Fruit fly (Drosophila melanogaster) whole organism, embryonic: ENCODE data around the gene RpL36.
A peak's percentile ranks its signal among the peaks of the same experiment; 100 is the strongest.

Source experiments
- Aef1 ChIP-seq: fragments of 200-800 bp; sonication (Bioruptor generic); IDR thresholded peaks from 3 replicates; pipeline ENCODE4 v1.3.6; 2022; ENCODE audit warnings: missing biosample characterization, missing genetic modification characterization
- B-H1 ChIP-seq: fragments of 200-800 bp; sonication (Bioruptor generic); IDR thresholded peaks from 3 replicates; pipeline ENCODE4 v1.3.6; 2022; ENCODE audit warnings: missing biosample characterization, missing genetic modification characterization
- CG10274 ChIP-seq: fragments of 200-800 bp; sonication (Bioruptor generic); optimal IDR thresholded peaks from 3 replicates; lab custom pipeline; 2017; ENCODE audit warnings: missing biosample characterization, mild to moderate bottlenecking, missing genetic modification characterization
- CG11504 ChIP-seq: fragments of 200-800 bp; sonication (Bioruptor generic); optimal IDR thresholded peaks from 3 replicates; lab custom pipeline; 2019; ENCODE audit warnings: missing biosample characterization, mild to moderate bottlenecking, missing genetic modification characterization, moderate library complexity
- CG12155 ChIP-seq: fragments of 200-800 bp; sonication (Bioruptor generic); optimal IDR thresholded peaks from 3 replicates; lab custom pipeline; 2016; ENCODE audit warnings: missing biosample characterization, missing genetic modification characterization
- CG12236 ChIP-seq: fragments of 200-800 bp; sonication (Bioruptor generic); optimal IDR thresholded peaks from 2 replicates; lab custom pipeline; 2016; ENCODE audit warnings: missing biosample characterization, missing genetic modification characterization
- CG1603 ChIP-seq: fragments of 200-800 bp; sonication (Bioruptor generic); optimal IDR thresholded peaks from 2 replicates; lab custom pipeline; 2019; ENCODE audit warnings: missing biosample characterization, mild to moderate bottlenecking, missing genetic modification characterization, moderate library complexity
- CG17359 ChIP-seq: fragments of 200-800 bp; sonication (Bioruptor generic); optimal IDR thresholded peaks from 3 replicates; lab custom pipeline; 2018; ENCODE audit warnings: missing biosample characterization, mild to moderate bottlenecking, missing genetic modification characterization, moderate library complexity
- CG17385 ChIP-seq: fragments of 200-800 bp; sonication (Bioruptor generic); optimal IDR thresholded peaks from 3 replicates; lab custom pipeline; 2018; ENCODE audit warnings: missing biosample characterization, mild to moderate bottlenecking, missing genetic modification characterization
- CG30403 ChIP-seq: fragments of 200-800 bp; sonication (Bioruptor generic); optimal IDR thresholded peaks from 3 replicates; lab custom pipeline; 2016; ENCODE audit warnings: missing biosample characterization, missing genetic modification characterization
- CG3065 ChIP-seq: fragments of 200-800 bp; sonication (Bioruptor generic); optimal IDR thresholded peaks from 2 replicates; lab custom pipeline; 2016; ENCODE audit warnings: missing biosample characterization, missing genetic modification characterization
- CG31388 ChIP-seq: fragments of 200-800 bp; sonication (Bioruptor generic); optimal IDR thresholded peaks from 2 replicates; lab custom pipeline; 2016; ENCODE audit warnings: missing biosample characterization, missing genetic modification characterization
- CG33213 ChIP-seq: fragments of 200-800 bp; sonication (Bioruptor generic); optimal IDR thresholded peaks from 3 replicates; lab custom pipeline; 2016; ENCODE audit warnings: missing biosample characterization, missing genetic modification characterization
- CG3407 ChIP-seq: fragments of 200-800 bp; sonication (Bioruptor generic); optimal IDR thresholded peaks from 2 replicates; lab custom pipeline; 2018; ENCODE audit warnings: missing biosample characterization, mild to moderate bottlenecking, missing genetic modification characterization
- CG34422 ChIP-seq: fragments of 200-800 bp; sonication (Bioruptor generic); IDR thresholded peaks from 3 replicates; pipeline ENCODE4 v1.3.6; 2022; ENCODE audit warnings: missing biosample characterization, missing genetic modification characterization
- CG3847 ChIP-seq: fragments of 200-800 bp; sonication (Bioruptor generic); IDR thresholded peaks from 2 replicates; pipeline ENCODE4 v1.3.6; 2022; ENCODE audit warnings: missing biosample characterization, missing genetic modification characterization
- CG4424 ChIP-seq: fragments of 200-800 bp; sonication (Bioruptor generic); optimal IDR thresholded peaks from 3 replicates; lab custom pipeline; 2016; ENCODE audit warnings: missing biosample characterization, missing genetic modification characterization
- CG6175 ChIP-seq: fragments of 200-800 bp; sonication (Bioruptor generic); IDR thresholded peaks from 3 replicates; pipeline ENCODE4 v1.3.6; 2022; ENCODE audit warnings: missing biosample characterization, missing genetic modification characterization
- CG7839 ChIP-seq: fragments of 200-800 bp; sonication (Bioruptor generic); optimal IDR thresholded peaks from 3 replicates; lab custom pipeline; 2018; ENCODE audit warnings: missing biosample characterization, mild to moderate bottlenecking, missing genetic modification characterization, moderate library complexity
- CG8281 ChIP-seq: fragments of 200-800 bp; sonication (Bioruptor generic); optimal IDR thresholded peaks from 2 replicates; lab custom pipeline; 2018; ENCODE audit warnings: missing biosample characterization, mild to moderate bottlenecking, missing genetic modification characterization, moderate library complexity
- CTCF ChIP-seq: fragments of 200-800 bp; sonication (Bioruptor generic); optimal IDR thresholded peaks from 2 replicates; lab custom pipeline; 2017; ENCODE audit warnings: missing biosample characterization, mild to moderate bottlenecking, missing genetic modification characterization, moderate library complexity
- Chrac-16 ChIP-seq: fragments of 200-800 bp; sonication (Bioruptor generic); optimal IDR thresholded peaks from 3 replicates; lab custom pipeline; 2016; ENCODE audit warnings: missing biosample characterization, missing genetic modification characterization
- Deaf1 ChIP-seq: fragments of 200-800 bp; optimal IDR thresholded peaks from 3 replicates; lab custom pipeline; 2019; ENCODE audit warnings: missing biosample characterization, mild to moderate bottlenecking, missing genetic modification characterization, moderate library complexity
- HmgZ ChIP-seq: fragments of 200-800 bp; sonication (Bioruptor generic); optimal IDR thresholded peaks from 2 replicates; lab custom pipeline; 2018; ENCODE audit warnings: missing biosample characterization, mild to moderate bottlenecking, missing genetic modification characterization
- MBD-R2 ChIP-seq: fragments of 200-800 bp; sonication (Bioruptor generic); IDR thresholded peaks from 2 replicates; pipeline ENCODE4 v1.3.6; 2022; ENCODE audit warnings: missing biosample characterization, missing genetic modification characterization
- MTF-1 ChIP-seq: fragments of 200-800 bp; sonication (Bioruptor generic); optimal IDR thresholded peaks from 2 replicates; lab custom pipeline; 2018; ENCODE audit warnings: missing biosample characterization, mild to moderate bottlenecking, missing genetic modification characterization, borderline replicate concordance
- Max ChIP-seq: fragments of 200-800 bp; sonication (Bioruptor generic); optimal IDR thresholded peaks from 2 replicates; lab custom pipeline; 2016; ENCODE audit warnings: missing biosample characterization, mild to moderate bottlenecking, missing genetic modification characterization
- Myb ChIP-seq: fragments of 200-800 bp; sonication (Bioruptor generic); optimal IDR thresholded peaks from 2 replicates; lab custom pipeline; 2016; ENCODE audit warnings: missing biosample characterization, missing genetic modification characterization
- NfI ChIP-seq: fragments of 200-800 bp; sonication (Bioruptor generic); optimal IDR thresholded peaks from 3 replicates; lab custom pipeline; 2018; ENCODE audit warnings: missing biosample characterization, mild to moderate bottlenecking, missing genetic modification characterization, moderate library complexity
- PHDP ChIP-seq: fragments of 200-800 bp; sonication (Bioruptor generic); optimal IDR thresholded peaks from 3 replicates; lab custom pipeline; 2018; ENCODE audit warnings: missing biosample characterization, mild to moderate bottlenecking, missing genetic modification characterization, moderate library complexity
- Rx ChIP-seq: fragments of 200-800 bp; sonication (Bioruptor generic); IDR thresholded peaks from 2 replicates; pipeline ENCODE4 v1.3.6; 2022; ENCODE audit warnings: missing biosample characterization, missing genetic modification characterization
- Side ChIP-seq: fragments of 200-800 bp; sonication (Bioruptor generic); optimal IDR thresholded peaks from 2 replicates; lab custom pipeline; 2016; ENCODE audit warnings: missing biosample characterization, missing genetic modification characterization
- Six4 ChIP-seq: fragments of 200-800 bp; sonication (Bioruptor generic); optimal IDR thresholded peaks from 2 replicates; lab custom pipeline; 2016; ENCODE audit warnings: missing biosample characterization, missing genetic modification characterization
- ac ChIP-seq: fragments of 200-800 bp; sonication (Bioruptor generic); optimal IDR thresholded peaks from 3 replicates; lab custom pipeline; 2017; ENCODE audit warnings: missing biosample characterization, mild to moderate bottlenecking, missing genetic modification characterization
- amos ChIP-seq: fragments of 200-800 bp; sonication (Bioruptor generic); IDR thresholded peaks from 2 replicates; pipeline ENCODE4 v1.3.6; 2022; ENCODE audit warnings: missing biosample characterization, missing genetic modification characterization; ENCODE audit not compliant: partially characterized antibody
- ash1 ChIP-seq: fragments of 200-800 bp; sonication (Bioruptor generic); optimal IDR thresholded peaks from 2 replicates; lab custom pipeline; 2018; ENCODE audit warnings: missing biosample characterization, mild to moderate bottlenecking, missing genetic modification characterization
- bcd ChIP-seq: fragments of 200-800 bp; sonication (Bioruptor generic); optimal IDR thresholded peaks from 2 replicates; lab custom pipeline; 2017; ENCODE audit warnings: missing biosample characterization, mild to moderate bottlenecking, missing genetic modification characterization
- chm ChIP-seq: fragments of 200-800 bp; sonication (Bioruptor generic); IDR thresholded peaks from 2 replicates; pipeline ENCODE4 v1.3.6; 2022; ENCODE audit warnings: missing biosample characterization, missing genetic modification characterization
- dati ChIP-seq: fragments of 200-800 bp; sonication (Bioruptor generic); IDR thresholded peaks from 2 replicates; pipeline ENCODE4 v1.3.6; 2022; ENCODE audit warnings: missing biosample characterization, missing genetic modification characterization
- eyg ChIP-seq: fragments of 200-800 bp; sonication (Bioruptor generic); optimal IDR thresholded peaks from 3 replicates; lab custom pipeline; 2016; ENCODE audit warnings: missing biosample characterization, missing genetic modification characterization
- fd96Cb ChIP-seq: fragments of 200-800 bp; sonication (Bioruptor generic); optimal IDR thresholded peaks from 2 replicates; lab custom pipeline; 2018; ENCODE audit warnings: missing biosample characterization, mild to moderate bottlenecking, missing genetic modification characterization, moderate library complexity
- gt ChIP-seq: fragments of 200-800 bp; sonication (Bioruptor generic); IDR thresholded peaks from 2 replicates; pipeline ENCODE4 v1.3.6; 2022; ENCODE audit warnings: missing biosample characterization, missing genetic modification characterization
- ham ChIP-seq: fragments of 200-800 bp; sonication (Bioruptor generic); IDR thresholded peaks from 2 replicates; pipeline ENCODE4 v1.3.6; 2022; ENCODE audit warnings: missing biosample characterization, missing genetic modification characterization
- ind ChIP-seq: fragments of 200-800 bp; sonication (Bioruptor generic); optimal IDR thresholded peaks from 3 replicates; lab custom pipeline; 2016; ENCODE audit warnings: missing biosample characterization, missing genetic modification characterization
- ranshi ChIP-seq: fragments of 200-800 bp; sonication (Bioruptor generic); IDR thresholded peaks from 2 replicates; pipeline ENCODE4 v1.3.6; 2022; ENCODE audit warnings: missing biosample characterization, missing genetic modification characterization
- run ChIP-seq: fragments of 200-800 bp; sonication (Bioruptor generic); optimal IDR thresholded peaks from 3 replicates; lab custom pipeline; 2018; ENCODE audit warnings: missing biosample characterization, mild to moderate bottlenecking, missing genetic modification characterization
- so ChIP-seq: fragments of 200-800 bp; sonication (Bioruptor generic); IDR thresholded peaks from 3 replicates; pipeline ENCODE4 v1.3.6; 2022; ENCODE audit warnings: missing biosample characterization, missing genetic modification characterization
- tx ChIP-seq: fragments of 200-800 bp; sonication (Bioruptor generic); optimal IDR thresholded peaks from 2 replicates; lab custom pipeline; 2016; ENCODE audit warnings: missing biosample characterization, missing genetic modification characterization
- unpg ChIP-seq: fragments of 200-800 bp; sonication (Bioruptor generic); optimal IDR thresholded peaks from 3 replicates; lab custom pipeline; 2018; ENCODE audit warnings: missing biosample characterization, mild to moderate bottlenecking, missing genetic modification characterization, moderate library complexity
- usp ChIP-seq: fragments of >200 bp; optimal IDR thresholded peaks from 2 replicates; lab custom pipeline; 2017; ENCODE audit warnings: missing biosample characterization, missing genetic modification characterization
- vnd ChIP-seq: fragments of 200-800 bp; sonication (Bioruptor generic); IDR thresholded peaks from 3 replicates; pipeline ENCODE4 v1.3.6; 2022; ENCODE audit warnings: missing biosample characterization, missing genetic modification characterization; ENCODE audit not compliant: partially characterized antibody
- wdn ChIP-seq: fragments of 200-800 bp; sonication (Bioruptor generic); IDR thresholded peaks from 2 replicates; pipeline ENCODE4 v1.3.6; 2022; ENCODE audit warnings: missing biosample characterization, missing genetic modification characterization
- zen2 ChIP-seq: fragments of 200-800 bp; sonication (Bioruptor generic); IDR thresholded peaks from 3 replicates; pipeline ENCODE4 v1.3.6; 2022; ENCODE audit warnings: missing biosample characterization, missing genetic modification characterization; ENCODE audit not compliant: partially characterized antibody

Gene RpL36

DNA sequence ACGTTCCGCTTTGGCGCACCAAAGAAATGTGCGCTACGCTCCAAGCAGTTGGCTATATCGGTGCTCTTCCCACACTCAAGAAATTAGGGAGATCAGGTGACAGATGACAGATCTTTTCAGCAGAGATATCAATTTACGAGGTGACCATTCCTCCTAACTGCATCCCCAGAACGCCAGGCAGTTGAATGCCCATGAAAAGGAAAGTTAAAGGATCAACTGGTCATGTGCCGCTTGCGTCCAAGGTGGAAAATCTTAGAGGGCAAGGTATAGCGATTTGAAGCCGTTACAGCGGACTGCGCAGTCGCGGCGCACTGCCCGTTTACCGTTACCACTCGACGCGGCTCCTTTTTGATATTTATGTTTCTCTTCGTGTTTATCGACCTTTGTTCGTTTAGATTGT is 10.7 kb downstream of the RpL36 start (continued):
- TF ChIP-seq tx (GFP tag; lab: Kevin White, UChicago) (peak; percentile 33), CG30403 (GFP tag; lab: Kevin White, UChicago) (peak; percentile 55), HmgZ (tag; lab: Kevin White, UChicago) (no peak), CG7839 (tag; lab: Kevin White, UChicago) (peak; percentile 26), CG31388 (no peak), CG1603 (tag; lab: Kevin White, UChicago) (peak; percentile 37), dati (GFP tag; lab: Robert Waterston, UW) (no peak), chm (GFP tag; lab: Robert Waterston, UW) (no peak), CG4424 (GFP tag; lab: Kevin White, UChicago) (peak; percentile 7), CG33213 (GFP tag; lab: Kevin White, UChicago) (no peak), eyg (GFP tag; lab: Kevin White, UChicago) (no peak), CG12236 (no peak), NfI (no peak), MBD-R2 (GFP tag; lab: Robert Waterston, UW) (no peak), usp (GFP tag; lab: Kevin White, UChicago) (no peak), PHDP (tag; lab: Kevin White, UChicago) (no peak), vnd (GFP tag; lab: Robert Waterston, UW) (no peak), CG3847 (GFP tag; lab: Robert Waterston, UW) (no peak), CG6175 (no peak), amos (no peak), fd96Cb (no peak), bcd (GFP tag; lab: Kevin White, UChicago) (no peak), CG12155 (GFP tag; lab: Kevin White, UChicago) (no peak), CG10274 (GFP tag; lab: Kevin White, UChicago) (peak; percentile 98), CG34422 (GFP tag; lab: Robert Waterston, UW) (no peak), MTF-1 (GFP tag; lab: Kevin White, UChicago) (no peak), Six4 (GFP tag; lab: Kevin White, UChicago) (peak; percentile 10), unpg (peak; percentile 3), Chrac-16 (GFP tag; lab: Kevin White, UChicago) (peak; percentile 35), wdn (GFP tag; lab: Robert Waterston, UW) (no peak), ash1 (GFP tag; lab: Kevin White, UChicago) (no peak), ac (no peak), B-H1 (GFP tag; lab: Robert Waterston, UW) (no peak), Rx (GFP tag; lab: Robert Waterston, UW) (no peak), Deaf1 (tag; lab: Kevin White, UChicago) (no peak), CTCF (no peak), CG11504 (peak; percentile 42), Aef1 (GFP tag; lab: Robert Waterston, UW) (0 out of 3 replicates have a peak, but pooled peaks have one; percentile 11), so (no peak), zen2 (no peak), Side (GFP tag; lab: Kevin White, UChicago) (peak; percentile 18), CG17359 (tag; lab: Kevin White, UChicago) (no peak), CG17385 (GFP tag; lab: Kevin White, UChicago) (no peak), gt (GFP tag; lab: Robert Waterston, UW) (no peak), ranshi (GFP tag; lab: Robert Waterston, UW) (peak; percentile 18; the same call in 1 of the 2 replicates), CG3065 (GFP tag; lab: Kevin White, UChicago) (no peak), CG3407 (GFP tag; lab: Kevin White, UChicago) (no peak), CG8281 (tag; lab: Kevin White, UChicago) (no peak), Max (GFP tag; lab: Kevin White, UChicago) (no peak), run (tag; lab: Kevin White, UChicago) (no peak), Myb (GFP tag; lab: Kevin White, UChicago) (no peak), ham (GFP tag; lab: Robert Waterston, UW) (no peak), ind (GFP tag; lab: Kevin White, UChicago) (peak; percentile 51)
